Fruit fly (Drosophila melanogaster) whole organism, wandering third instar larva: ENCODE measurements around the gene pHCl-1.

Experiments
- Hr78 ChIP-seq: fragments of >200 bp; optimal IDR thresholded peaks from 2 replicates; lab custom pipeline; 2017; ENCODE audit warnings: missing biosample characterization, missing genetic modification characterization
- lola ChIP-seq: fragments of >200 bp; optimal IDR thresholded peaks from 2 replicates; lab custom pipeline; 2017; ENCODE audit warnings: missing biosample characterization, missing genetic modification characterization
- tai ChIP-seq: sonication (Bioruptor generic); optimal IDR thresholded peaks from 2 replicates; lab custom pipeline; 2016; ENCODE audit warnings: missing biosample characterization, missing genetic modification characterization
- usp ChIP-seq: fragments of >200 bp; optimal IDR thresholded peaks from 2 replicates; lab custom pipeline; 2017; ENCODE audit warnings: missing biosample characterization, missing genetic modification characterization

dm6 chr3L:15816714-15817113, 82.1 kb downstream of the pHCl-1 start, which contains the start of gene CkIIalpha-i1:
- TF ChIP-seq usp (GFP tag; lab: Kevin White, UChicago) (no peak), lola (GFP tag; lab: Kevin White, UChicago) (no peak), Hr78 (GFP tag; lab: Kevin White, UChicago) (no peak), tai (no peak)
